Fruit fly (Drosophila melanogaster) whole organism, wandering third instar larva: ENCODE results near the gene Oatp33Eb.

ENCODE experiments used
- Dfd ChIP-seq: fragments of >200 bp; optimal IDR thresholded peaks from 2 replicates; lab custom pipeline; 2017; ENCODE audit warnings: missing biosample characterization, missing genetic modification characterization
- Dif ChIP-seq: fragments of 200-275, 200-300 bp; sonication (Bioruptor generic); optimal IDR thresholded peaks from 2 replicates; lab custom pipeline; 2018; ENCODE audit warnings: missing biosample characterization, missing genetic modification characterization; ENCODE audit not compliant: partially characterized antibody
- Hr78 ChIP-seq: fragments of >200 bp; optimal IDR thresholded peaks from 2 replicates; lab custom pipeline; 2017; ENCODE audit warnings: missing biosample characterization, missing genetic modification characterization
- Hr83 ChIP-seq: fragments of 200-300 bp; sonication (Bioruptor generic); optimal IDR thresholded peaks from 2 replicates; lab custom pipeline; 2016; ENCODE audit warnings: missing biosample characterization, mild to moderate bottlenecking, missing genetic modification characterization, moderate library complexity; ENCODE audit not compliant: poor library complexity, severe bottlenecking
- N ChIP-seq: fragments of >200 bp; optimal IDR thresholded peaks from 2 replicates; lab custom pipeline; 2018; ENCODE audit warnings: missing biosample characterization, missing external identifiers, missing genetic modification characterization
- Sp1 ChIP-seq: fragments of 200-800 bp; sonication (Bioruptor generic); optimal IDR thresholded peaks from 3 replicates; lab custom pipeline; 2019; ENCODE audit warnings: missing biosample characterization, mild to moderate bottlenecking, missing genetic modification characterization, moderate library complexity
- Vsx2 ChIP-seq: fragments of 200-300, 225-300 bp; sonication (Bioruptor generic); optimal IDR thresholded peaks from 2 replicates; lab custom pipeline; 2018; ENCODE audit warnings: missing biosample characterization, missing genetic modification characterization; ENCODE audit not compliant: partially characterized antibody
- dl ChIP-seq, 2 experiments: fragments of 175-275, 200-275 bp in 1 of 2; fragments of 200-275 bp in 1 of 2; sonication (Bioruptor generic); optimal IDR thresholded peaks; lab custom pipeline; 2018; ENCODE audit warnings: mild to moderate bottlenecking in 2 of 2, missing biosample characterization in 2 of 2, missing genetic modification characterization in 2 of 2, moderate library complexity in 2 of 2; ENCODE audit not compliant: partially characterized antibody in 2 of 2, insufficient read depth in 1 of 2
- pan ChIP-seq: fragments of >200 bp; optimal IDR thresholded peaks from 2 replicates; lab custom pipeline; 2017
- psq ChIP-seq: fragments of 200-800 bp; sonication (Bioruptor generic); optimal IDR thresholded peaks from 3 replicates; lab custom pipeline; 2017; ENCODE audit warnings: missing biosample characterization, mild to moderate bottlenecking, missing genetic modification characterization, moderate library complexity

- TF ChIP-seq pan (lab: Kevin White, UChicago), result no peak
- no peak for TF ChIP-seq Sp1 (GFP tag; lab: Kevin White, UChicago)
- no peak for TF ChIP-seq Hr78 (GFP tag; lab: Kevin White, UChicago)
- no peak for TF ChIP-seq Hr83 (GFP tag; lab: Kevin White, UChicago)
- TF ChIP-seq psq (GFP tag; lab: Kevin White, UChicago), result no peak
- TF ChIP-seq Dif (GFP tag; lab: Kevin White, UChicago), result no peak
- no peak for TF ChIP-seq N (GFP tag; lab: Kevin White, UChicago)
- TF ChIP-seq Dfd, result no peak
- no peak for TF ChIP-seq Vsx2
- no peak for TF ChIP-seq dl (GFP tag; optimal IDR thresholded peaks at IDR 0.05; lab: Kevin White, UChicago; ENCODE audit: insufficient read depth in 1 of 2, partially characterized antibody in 2 of 2)
Observed at dm6 chr2L:12479994-12480393, 31.7 kb downstream of the Oatp33Eb start.
